Worm (Caenorhabditis elegans) whole organism, L1 larva: ENCODE results near the gene F10A3.17.

ENCODE experiments used
- C34B4.2 ChIP-seq: sonication (generic microtip); optimal IDR thresholded peaks from 2 replicates; lab custom pipeline; 2017; ENCODE audit warnings: mild to moderate bottlenecking, missing genetic modification characterization, missing compliant biosample characterization
- F16B12.6 ChIP-seq: fragments of 150-350 bp; optimal IDR thresholded peaks from 2 replicates; lab custom pipeline; 2014; ENCODE audit warnings: missing biosample characterization, missing genetic modification characterization
- alr-1 ChIP-seq: fragments of 200-800 bp; sonication (Bioruptor generic); optimal IDR thresholded peaks from 2 replicates; lab custom pipeline; 2018; ENCODE audit warnings: borderline replicate concordance, mild to moderate bottlenecking, missing genetic modification characterization, missing compliant biosample characterization
- ama-1 ChIP-seq: fragments of 150-350 bp; optimal IDR thresholded peaks from 2 replicates; lab custom pipeline; 2014
- ceh-8 ChIP-seq: fragments of 200-800 bp; sonication (Bioruptor generic); optimal IDR thresholded peaks from 2 replicates; lab custom pipeline; 2018; ENCODE audit warnings: mild to moderate bottlenecking, missing genetic modification characterization, moderate library complexity, missing compliant biosample characterization
- ceh-82 ChIP-seq, 3 experiments: fragments of 150-350 bp in 1 of 3; sonication (generic microtip) in 2 of 3; optimal IDR thresholded peaks; 2 replicates each; lab custom pipeline; 2014 to 2017; ENCODE audit warnings: missing biosample characterization in 3 of 3, missing genetic modification characterization in 3 of 3
- ceh-88 ChIP-seq: fragments of 200-800 bp; sonication (Bioruptor generic); IDR thresholded peaks from 2 replicates; pipeline ENCODE4 v1.3.6; 2022; ENCODE audit warnings: missing genetic modification characterization, missing compliant biosample characterization
- dpl-1 ChIP-seq, 3 experiments: fragments of 150-350 bp in 2 of 3; sonication (generic microtip) in 1 of 3; optimal IDR thresholded peaks; 2 replicates each; lab custom pipeline; 2014 to 2017; ENCODE audit warnings: missing biosample characterization in 3 of 3, missing genetic modification characterization in 3 of 3, missing genetic modification reagents in 3 of 3
- dsc-1 ChIP-seq: sonication (generic microtip); optimal IDR thresholded peaks from 2 replicates; lab custom pipeline; 2016; ENCODE audit warnings: mild to moderate bottlenecking, missing genetic modification characterization, missing compliant biosample characterization
- efl-1 ChIP-seq, 4 experiments: fragments of 150-350 bp; optimal IDR thresholded peaks in 3 of 4; peaks in 1 of 4; 1 replicate in 1 of 4; 2 replicates in 3 of 4; lab custom pipeline; 2014; ENCODE audit warnings: missing biosample characterization in 2 of 4, missing genetic modification characterization in 2 of 4, missing genetic modification reagents in 2 of 4
- elt-2 ChIP-seq: sonication (generic microtip); optimal IDR thresholded peaks from 2 replicates; lab custom pipeline; 2016; ENCODE audit warnings: missing genetic modification characterization, mild to moderate bottlenecking, inconsistent platforms, missing compliant biosample characterization, missing genetic modification reagents
- ets-5 ChIP-seq: fragments of 200-800 bp; sonication (Bioruptor generic); IDR thresholded peaks from 2 replicates; pipeline ENCODE4 v1.3.6; 2022; ENCODE audit warnings: missing genetic modification characterization, missing compliant biosample characterization
- fkh-10 ChIP-seq: sonication (generic microtip); optimal IDR thresholded peaks from 2 replicates; lab custom pipeline; 2017; ENCODE audit warnings: missing biosample characterization, missing genetic modification reagents, missing genetic modification characterization
- fkh-4 ChIP-seq: sonication (generic microtip); optimal IDR thresholded peaks from 2 replicates; lab custom pipeline; 2016; ENCODE audit warnings: missing compliant biosample characterization, missing genetic modification characterization, borderline replicate concordance
- hpl-2 ChIP-seq: fragments of 150-350 bp; optimal IDR thresholded peaks from 2 replicates; lab custom pipeline; 2014; ENCODE audit warnings: missing biosample characterization, missing genetic modification reagents, missing genetic modification characterization
- isw-1 ChIP-seq: fragments of 200-800 bp; sonication (Bioruptor generic); IDR thresholded peaks from 2 replicates; pipeline ENCODE4 v1.3.6; 2022; ENCODE audit warnings: missing genetic modification characterization, missing compliant biosample characterization
- lin-13 ChIP-seq: fragments of 150-350 bp; optimal IDR thresholded peaks from 2 replicates; lab custom pipeline; 2014; ENCODE audit warnings: missing biosample characterization, missing genetic modification reagents, missing genetic modification characterization
- lin-35 ChIP-seq, 2 experiments: fragments of 150-350 bp; optimal IDR thresholded peaks; 2 replicates each; lab custom pipeline; 2014; ENCODE audit warnings: missing biosample characterization in 2 of 2, missing genetic modification characterization in 2 of 2, missing genetic modification reagents in 2 of 2
- lin-39 ChIP-seq: fragments of 150-350 bp; optimal IDR thresholded peaks from 2 replicates; lab custom pipeline; 2014; ENCODE audit warnings: missing biosample characterization, missing genetic modification reagents, missing genetic modification characterization
- lir-3 ChIP-seq: sonication (generic microtip); optimal IDR thresholded peaks from 2 replicates; lab custom pipeline; 2016; ENCODE audit warnings: mild to moderate bottlenecking, missing genetic modification characterization, moderate library complexity, missing compliant biosample characterization; ENCODE audit not compliant: poor library complexity
- mdl-1 ChIP-seq, 2 experiments: fragments of 150-350 bp; optimal IDR thresholded peaks; 2 replicates each; lab custom pipeline; 2014 to 2017; ENCODE audit warnings: missing biosample characterization in 2 of 2, missing genetic modification characterization in 2 of 2, inconsistent platforms in 1 of 2
- nhr-11 ChIP-seq: fragments of 150-350 bp; optimal IDR thresholded peaks from 2 replicates; lab custom pipeline; 2014; ENCODE audit warnings: missing biosample characterization, missing genetic modification characterization
- nhr-20 ChIP-seq: sonication (generic microtip); optimal IDR thresholded peaks from 2 replicates; lab custom pipeline; 2016; ENCODE audit warnings: mild to moderate bottlenecking, missing genetic modification characterization, missing compliant biosample characterization
- nhr-28 ChIP-seq: fragments of 150-350 bp; optimal IDR thresholded peaks from 2 replicates; lab custom pipeline; 2014; ENCODE audit warnings: missing biosample characterization, missing genetic modification characterization
- nhr-77 ChIP-seq: fragments of 150-350 bp; optimal IDR thresholded peaks from 2 replicates; lab custom pipeline; 2014; ENCODE audit warnings: missing biosample characterization, missing genetic modification characterization
- nhr-90 ChIP-seq: sonication (generic microtip); optimal IDR thresholded peaks from 2 replicates; lab custom pipeline; 2016; ENCODE audit warnings: mild to moderate bottlenecking, missing genetic modification characterization, missing compliant biosample characterization; ENCODE audit not compliant: poor library complexity
- pax-3 ChIP-seq: fragments of 200-800 bp; sonication (Bioruptor generic); optimal IDR thresholded peaks from 2 replicates; lab custom pipeline; 2018; ENCODE audit warnings: mild to moderate bottlenecking, missing genetic modification characterization, moderate library complexity, missing compliant biosample characterization
- pqm-1 ChIP-seq: sonication (generic microtip); optimal IDR thresholded peaks from 3 replicates; lab custom pipeline; 2017; ENCODE audit warnings: missing biosample characterization, missing genetic modification characterization
- skn-1 ChIP-seq: fragments of 150-350 bp; optimal IDR thresholded peaks from 2 replicates; lab custom pipeline; 2014; ENCODE audit warnings: missing biosample characterization, missing genetic modification characterization
- snpc-4 ChIP-seq: fragments of 150-350 bp; optimal IDR thresholded peaks from 2 replicates; lab custom pipeline; 2014; ENCODE audit warnings: missing biosample characterization, missing genetic modification characterization
- sox-4 ChIP-seq: sonication (generic microtip); optimal IDR thresholded peaks from 2 replicates; lab custom pipeline; 2016; ENCODE audit warnings: missing genetic modification characterization, missing compliant biosample characterization
- sptf-1 ChIP-seq: fragments of 150-350 bp; optimal IDR thresholded peaks from 2 replicates; lab custom pipeline; 2014; ENCODE audit warnings: missing biosample characterization, missing genetic modification characterization
- swsn-7 ChIP-seq: sonication (generic microtip); optimal IDR thresholded peaks from 2 replicates; lab custom pipeline; 2016; ENCODE audit warnings: missing genetic modification characterization, missing compliant biosample characterization
- tbx-2 ChIP-seq: sonication (generic microtip); optimal IDR thresholded peaks from 2 replicates; lab custom pipeline; 2016; ENCODE audit warnings: missing genetic modification characterization, missing compliant biosample characterization
- tlp-1 ChIP-seq: fragments of 150-350 bp; optimal IDR thresholded peaks from 2 replicates; lab custom pipeline; 2014; ENCODE audit warnings: missing biosample characterization, missing genetic modification characterization
- unc-62 ChIP-seq: fragments of 150-350 bp; optimal IDR thresholded peaks from 2 replicates; lab custom pipeline; 2014; ENCODE audit warnings: missing biosample characterization, missing genetic modification reagents, missing genetic modification characterization
- unc-98 ChIP-seq: fragments of 200-800 bp; sonication (Bioruptor generic); IDR thresholded peaks from 2 replicates; pipeline ENCODE4 v1.3.6; 2022; ENCODE audit warnings: missing genetic modification characterization, missing compliant biosample characterization
- vab-15 ChIP-seq: sonication (generic microtip); optimal IDR thresholded peaks from 2 replicates; lab custom pipeline; 2017; ENCODE audit warnings: missing genotype, mild to moderate bottlenecking, missing genetic modification characterization, missing compliant biosample characterization
- zip-4 ChIP-seq: fragments of 200-800 bp; sonication (Bioruptor generic); optimal IDR thresholded peaks from 2 replicates; lab custom pipeline; 2018; ENCODE audit warnings: mild to moderate bottlenecking, missing genetic modification characterization, moderate library complexity, missing compliant biosample characterization
- ztf-11 ChIP-seq, 2 experiments: sonication (generic microtip); optimal IDR thresholded peaks; 2 replicates each; lab custom pipeline; 2016 to 2017; ENCODE audit warnings: missing genetic modification characterization in 2 of 2, missing biosample characterization in 1 of 2, missing compliant biosample characterization in 1 of 2
- ztf-4 ChIP-seq: fragments of 150-350 bp; optimal IDR thresholded peaks from 2 replicates; lab custom pipeline; 2014; ENCODE audit warnings: missing biosample characterization, missing genetic modification characterization

Gene F10A3.17

ce11 chrV:16145009-16145408 is 14.5 kb downstream of the F10A3.17 start:
- TF ChIP-seq nhr-90 (tag; lab: Kevin White, UChicago), result no peak
- no peak for TF ChIP-seq lin-13 (GFP tag; lab: Kevin White, UChicago)
- TF ChIP-seq snpc-4, result no peak
- no peak for TF ChIP-seq nhr-28

ce11 chrV:16143066-16143581 is 16.4 kb downstream of the F10A3.17 start, which contains the start of gene fbxa-88:
Gene fbxa-88 (minus strand): TSS chrV:16143116.
- TF ChIP-seq nhr-20 (peak; percentile 12), elt-2 (peak; percentile 80), nhr-11 (tag; lab: Kevin White, UChicago) (no peak), pqm-1 (tag; lab: Kevin White, UChicago) (peak; percentile 47)

ce11 chrV:16142371-16142770 is 17.1 kb downstream of the F10A3.17 start, which contains the start of gene fbxa-18:
Gene fbxa-18 (plus strand): TSS chrV:16142671.
- TF ChIP-seq isw-1 (GFP tag; lab: Robert Waterston, UW) (no peak), ceh-88 (GFP tag; lab: Robert Waterston, UW) (no peak), dpl-1 (GFP tag; optimal IDR thresholded peaks at IDR 0.05; lab: Kevin White, UChicago) (no peak), swsn-7 (no peak), lin-39 (tag; lab: Kevin White, UChicago) (no peak), ceh-8 (GFP tag; lab: Kevin White, UChicago) (no peak), pqm-1 (tag; lab: Kevin White, UChicago) (no peak), sptf-1 (tag; lab: Kevin White, UChicago) (no peak), ets-5 (no peak)
- TF ChIP-seq, all 84 proteins: peak for 0

ce11 chrV:16141071-16141470 is 18.4 kb downstream of the F10A3.17 start, which contains the start of gene clc-32:
Gene clc-32 (minus strand): TSS chrV:16141171.
- no peak for TF ChIP-seq mdl-1 (tag; optimal IDR thresholded peaks at IDR 0.05; lab: Kevin White, UChicago)
- TF ChIP-seq tbx-2, result no peak
- TF ChIP-seq unc-98 (GFP tag; lab: Robert Waterston, UW), result no peak
- TF ChIP-seq sox-4 (tag; lab: Kevin White, UChicago), result no peak
- no peak for TF ChIP-seq nhr-11 (tag; lab: Kevin White, UChicago)
- no peak for TF ChIP-seq dpl-1 (GFP tag; optimal IDR thresholded peaks at IDR 0.05; lab: Kevin White, UChicago)
- no peak for TF ChIP-seq dsc-1 (tag; lab: Kevin White, UChicago)
- no peak for TF ChIP-seq ceh-82 (tag; optimal IDR thresholded peaks at IDR 0.05; lab: Kevin White, UChicago)
- no peak for TF ChIP-seq snpc-4
- no peak for TF ChIP-seq ama-1 (lab: Kevin White, UChicago)
- no peak for TF ChIP-seq fkh-10 (GFP tag; lab: Kevin White, UChicago)
- TF ChIP-seq hpl-2, result no peak
- TF ChIP-seq lir-3, result no peak
- TF ChIP-seq lin-35 (GFP tag; optimal IDR thresholded peaks at IDR 0.05; lab: Kevin White, UChicago), result no peak
- no peak for TF ChIP-seq nhr-77 (tag; lab: Kevin White, UChicago)
- TF ChIP-seq zip-4, result no peak
- no peak for TF ChIP-seq tlp-1

- TF ChIP-seq elt-2 (peak; percentile 10), fkh-4 (tag; lab: Kevin White, UChicago) (no peak), efl-1 (optimal IDR thresholded peaks at IDR 0.05; lab: Kevin White, UChicago) (no peak), efl-1 (GFP tag; optimal IDR thresholded peaks at IDR 0.05 in 1 of 2; lab: Kevin White, UChicago) (peak in 1 of 2 experiments; percentile 65)
These were observed 20.0 kb downstream of the F10A3.17 start, which contains the start of gene clc-11 for ce11 chrV:16139529-16139928. Gene clc-11 (minus strand): TSS chrV:16139629.

- no peak for TF ChIP-seq unc-62
- TF ChIP-seq ztf-4 (tag; lab: Kevin White, UChicago), result no peak
- TF ChIP-seq nhr-20, result no peak
- no peak for TF ChIP-seq F16B12.6 (tag; lab: Kevin White, UChicago)
- no peak for TF ChIP-seq vab-15 (tag; lab: Kevin White, UChicago)
- no peak for TF ChIP-seq C34B4.2 (tag; lab: Kevin White, UChicago)
- no peak for TF ChIP-seq ztf-11 (tag; optimal IDR thresholded peaks at IDR 0.05; lab: Kevin White, UChicago)
- no peak for TF ChIP-seq nhr-90 (tag; lab: Kevin White, UChicago)
- TF ChIP-seq skn-1 (tag; lab: Kevin White, UChicago), result no peak
- TF ChIP-seq pax-3 (tag; lab: Kevin White, UChicago), result no peak
- TF ChIP-seq sox-4 (tag; lab: Kevin White, UChicago), result no peak
- TF ChIP-seq alr-1 (tag; lab: Kevin White, UChicago), result no peak
- TF ChIP-seq dpl-1 (GFP tag; optimal IDR thresholded peaks at IDR 0.05; lab: Kevin White, UChicago), result no peak
- no peak for TF ChIP-seq fkh-4 (tag; lab: Kevin White, UChicago)
- no peak for TF ChIP-seq mdl-1 (tag; optimal IDR thresholded peaks at IDR 0.05; lab: Kevin White, UChicago)
- no peak for TF ChIP-seq nhr-11 (tag; lab: Kevin White, UChicago)
These were observed 22.5 kb downstream of the F10A3.17 start, which contains the start of gene F44G3.7 for ce11 chrV:16137043-16137442. Gene F44G3.7 (minus strand): TSS chrV:16137143.
